Fruit fly (Drosophila melanogaster): ENCODE data around the gene ChAT.

Gene ChAT

DNA sequence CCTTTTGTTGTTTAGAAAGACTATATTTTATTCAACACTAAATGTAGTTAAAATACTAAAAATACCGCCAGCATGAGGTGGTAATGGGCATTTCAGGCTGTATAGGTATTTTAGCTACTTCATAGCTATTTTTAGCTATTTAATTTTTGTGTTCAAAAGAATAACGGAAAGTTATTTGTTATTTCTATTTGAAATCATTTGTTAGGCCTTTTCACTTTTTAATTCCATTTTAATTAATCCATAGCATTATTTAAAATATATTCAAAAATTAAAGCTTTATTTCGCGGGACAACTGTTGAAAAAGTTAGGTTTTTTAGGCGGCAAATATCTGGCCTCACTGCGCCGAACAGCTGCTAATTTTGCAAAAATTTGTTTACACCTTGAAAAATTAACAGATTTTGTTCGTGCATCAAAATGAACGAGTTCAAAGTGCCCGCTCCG lies 27.8 kb upstream of the ChAT start, which contains the start of the genes dind and CG7706:
Gene dind (minus strand): TSS at position 40 of the 441 bp plus-strand sequence.
Gene CG7706 (plus strand): TSS at position 319 of the 441 bp plus-strand sequence.
- no peak for TF ChIP-seq CG34367 (tag; optimal IDR thresholded peaks at IDR 0.05)
- TF ChIP-seq CG15710 (tag; optimal IDR thresholded peaks at IDR 0.05): no peak
- TF ChIP-seq CG8159 (tag; optimal IDR thresholded peaks at IDR 0.05): no peak
- no peak for TF ChIP-seq gl (tag; optimal IDR thresholded peaks at IDR 0.05)
- TF ChIP-seq CG13204 (GFP tag; optimal IDR thresholded peaks at IDR 0.05): no peak
- no peak for TF ChIP-seq CG10348 (GFP tag; IDR thresholded peaks at IDR 0.05)
- TF ChIP-seq Pif1A (GFP tag; optimal IDR thresholded peaks at IDR 0.05): no peak

DNA sequence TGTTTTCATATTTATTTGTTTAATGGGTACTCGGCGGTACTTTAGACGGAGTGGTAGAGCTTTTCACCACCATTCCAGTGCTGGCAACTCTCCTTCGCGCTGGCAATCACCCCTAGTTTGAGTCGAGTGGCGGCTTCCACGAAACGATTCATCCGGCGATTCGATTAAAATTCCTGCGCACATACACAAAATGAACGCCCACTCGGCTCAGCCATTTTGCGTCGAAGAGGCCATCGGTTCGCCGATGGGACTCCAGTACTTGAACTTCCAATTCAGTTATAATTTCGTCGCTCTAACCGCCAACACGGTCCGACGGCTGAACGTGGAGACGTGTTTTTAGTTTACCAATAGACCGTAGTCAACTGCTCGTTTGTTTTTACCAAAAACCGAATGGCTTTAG lies 25.0 kb upstream of the ChAT start, which contains the start of the genes CG46318 and ChT:
Gene CG46318 (plus strand): TSS at position 273 of the 400 bp plus-strand sequence.
Gene ChT (plus strand): TSS at position 273 of the 400 bp plus-strand sequence.
- TF ChIP-seq CG8301 (tag; optimal IDR thresholded peaks at IDR 0.05) (no peak), fd96Ca (GFP tag; IDR thresholded peaks at IDR 0.05) (no peak), Pif1B (GFP tag; optimal IDR thresholded peaks at IDR 0.05) (no peak), CG14655 (GFP tag; optimal IDR thresholded peaks at IDR 0.05) (no peak), CG17806 (tag; optimal IDR thresholded peaks at IDR 0.05) (no peak), Snoo (tag; optimal IDR thresholded peaks at IDR 0.05) (no peak), rn (GFP tag; IDR thresholded peaks at IDR 0.05) (no peak), CG9948 (tag; optimal IDR thresholded peaks at IDR 0.05) (no peak), CG10348 (GFP tag; IDR thresholded peaks at IDR 0.05) (no peak), CG4496 (GFP tag; IDR thresholded peaks at IDR 0.05) (no peak), CG13204 (GFP tag; optimal IDR thresholded peaks at IDR 0.05) (no peak), CG8159 (tag; optimal IDR thresholded peaks at IDR 0.05) (no peak), gl (tag; optimal IDR thresholded peaks at IDR 0.05) (no peak), EcR (GFP tag; optimal IDR thresholded peaks at IDR 0.05) (no peak), CG15710 (tag; optimal IDR thresholded peaks at IDR 0.05) (no peak), CG34367 (tag; optimal IDR thresholded peaks at IDR 0.05) (no peak)

DNA sequence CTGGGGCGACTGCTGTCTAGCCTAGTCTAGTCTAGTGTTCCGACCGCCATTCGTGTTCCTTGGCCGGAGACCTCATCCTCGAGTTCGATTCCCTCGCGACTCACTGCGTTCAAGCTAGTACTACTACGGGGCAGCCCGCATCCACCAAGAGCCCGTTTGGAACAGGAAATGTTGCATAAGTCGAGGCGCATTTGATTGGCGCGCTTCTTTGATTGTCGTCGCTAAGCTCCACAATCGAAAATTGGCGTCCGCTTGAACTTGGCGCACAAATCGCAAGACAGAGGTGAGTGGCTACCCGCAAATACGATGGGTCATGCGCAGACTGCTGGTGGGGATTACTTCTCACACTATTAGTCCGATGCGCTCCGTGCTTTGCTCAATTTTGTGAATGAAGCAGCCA lies 24.2 kb upstream of the ChAT start:
- no peak for TF ChIP-seq CG15710 (tag; optimal IDR thresholded peaks at IDR 0.05)
- TF ChIP-seq CG9948 (tag; optimal IDR thresholded peaks at IDR 0.05): no peak
- no peak for TF ChIP-seq Snoo (tag; optimal IDR thresholded peaks at IDR 0.05)
- TF ChIP-seq Pif1B (GFP tag; optimal IDR thresholded peaks at IDR 0.05): no peak

DNA sequence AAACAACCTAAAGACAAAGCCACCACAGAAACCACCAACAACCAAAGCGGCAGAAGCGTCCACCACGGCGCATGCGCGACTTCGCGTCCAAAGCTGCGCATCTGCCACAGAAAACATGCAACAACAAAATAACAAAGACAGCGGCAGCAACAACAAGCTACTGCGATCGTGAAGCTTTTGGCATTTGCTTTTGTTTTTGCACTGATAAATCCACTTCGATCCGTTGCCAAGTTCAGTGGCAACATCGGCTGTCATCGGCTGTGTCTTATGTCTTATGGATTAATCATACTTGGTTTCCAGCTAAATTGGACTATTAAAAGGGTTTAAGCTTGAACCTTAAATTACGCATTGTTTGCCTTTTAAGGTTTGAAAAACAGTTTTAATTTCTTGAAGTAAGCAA lies 12.7 kb upstream of the ChAT start, which contains the start of gene Muc91C:
Gene Muc91C (minus strand): TSS at position 101 of the 400 bp plus-strand sequence.
- TF ChIP-seq CG17806 (tag; optimal IDR thresholded peaks at IDR 0.05) (no peak), CG10348 (GFP tag; IDR thresholded peaks at IDR 0.05) (no peak), fd96Ca (GFP tag; IDR thresholded peaks at IDR 0.05) (no peak), CG32121 (GFP tag; IDR thresholded peaks at IDR 0.05) (no peak), CG8301 (tag; optimal IDR thresholded peaks at IDR 0.05) (no peak), Ets98B (GFP tag; IDR thresholded peaks at IDR 0.05) (no peak), rn (GFP tag; IDR thresholded peaks at IDR 0.05) (no peak), CG9948 (tag; optimal IDR thresholded peaks at IDR 0.05) (no peak), CG15710 (tag; optimal IDR thresholded peaks at IDR 0.05) (no peak), CG14655 (GFP tag; optimal IDR thresholded peaks at IDR 0.05) (no peak), EcR (GFP tag; optimal IDR thresholded peaks at IDR 0.05) (no peak), CG4496 (GFP tag; IDR thresholded peaks at IDR 0.05) (no peak), D1 (tag; optimal IDR thresholded peaks at IDR 0.05) (no peak), CG13204 (GFP tag; optimal IDR thresholded peaks at IDR 0.05) (no peak), CG8159 (tag; optimal IDR thresholded peaks at IDR 0.05) (no peak)

DNA sequence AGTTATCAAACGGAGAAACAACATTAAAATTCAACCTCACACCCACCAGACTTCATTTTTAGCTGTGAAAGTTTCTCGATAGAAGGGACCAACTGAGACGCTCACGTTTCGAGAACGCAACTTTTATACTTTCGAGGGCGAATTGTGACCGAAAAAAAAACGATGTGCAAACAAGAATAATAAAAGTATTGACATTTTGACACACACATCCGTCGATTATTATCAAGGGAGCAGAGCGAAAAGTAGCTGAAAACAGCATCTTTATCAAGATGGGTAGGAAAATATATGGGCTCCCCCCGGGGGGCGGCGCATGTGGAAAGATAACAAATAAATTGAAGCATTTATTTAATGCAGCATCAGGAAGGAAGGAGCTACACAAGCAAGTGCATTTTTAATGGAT lies 11.7 kb upstream of the ChAT start, which contains the start of gene CG14300:
Gene CG14300 (minus strand): TSS at position 101 of the 400 bp plus-strand sequence.
- TF ChIP-seq CG8301 (tag; optimal IDR thresholded peaks at IDR 0.05) (no peak), CG9948 (tag; optimal IDR thresholded peaks at IDR 0.05) (no peak), EcR (GFP tag; optimal IDR thresholded peaks at IDR 0.05) (no peak), Pif1A (GFP tag; optimal IDR thresholded peaks at IDR 0.05) (no peak), Snoo (tag; optimal IDR thresholded peaks at IDR 0.05) (no peak), CG32121 (GFP tag; IDR thresholded peaks at IDR 0.05) (no peak), gl (tag; optimal IDR thresholded peaks at IDR 0.05) (no peak), fd96Ca (GFP tag; IDR thresholded peaks at IDR 0.05) (no peak), CG34367 (tag; optimal IDR thresholded peaks at IDR 0.05) (no peak), CG17806 (tag; optimal IDR thresholded peaks at IDR 0.05) (no peak), CG10348 (GFP tag; IDR thresholded peaks at IDR 0.05) (no peak), Ets98B (GFP tag; IDR thresholded peaks at IDR 0.05) (no peak)

DNA sequence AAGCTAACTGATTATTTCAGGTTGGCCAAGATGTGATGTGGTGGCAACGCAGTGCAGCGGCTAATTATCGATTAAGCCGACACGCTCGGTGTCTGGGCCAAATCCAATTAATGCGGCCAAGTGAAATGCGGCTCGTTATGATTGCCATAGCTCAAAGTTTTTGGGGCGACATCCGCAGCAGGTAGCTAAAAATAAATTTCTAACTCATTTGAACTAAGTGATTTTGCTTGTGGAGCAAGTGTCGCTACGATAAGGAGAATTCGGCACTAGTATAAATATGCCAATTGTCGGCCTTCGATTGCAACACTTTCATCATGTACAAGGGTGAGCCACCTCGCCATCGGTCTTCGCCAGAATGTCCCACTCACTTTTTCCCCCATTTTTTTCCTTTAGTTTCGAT lies 10.3 kb upstream of the ChAT start, which contains the start of gene CG34282:
Gene CG34282 (plus strand): TSS at position 301 of the 400 bp plus-strand sequence.
- TF ChIP-seq CG34367 (tag; optimal IDR thresholded peaks at IDR 0.05) (no peak), Pif1B (GFP tag; optimal IDR thresholded peaks at IDR 0.05) (no peak), Ets98B (GFP tag; IDR thresholded peaks at IDR 0.05) (no peak), CG10348 (GFP tag; IDR thresholded peaks at IDR 0.05) (no peak), CG17806 (tag; optimal IDR thresholded peaks at IDR 0.05) (no peak), CG4496 (GFP tag; IDR thresholded peaks at IDR 0.05) (no peak), CG14655 (GFP tag; optimal IDR thresholded peaks at IDR 0.05) (no peak), gl (tag; optimal IDR thresholded peaks at IDR 0.05) (no peak), CG8159 (tag; optimal IDR thresholded peaks at IDR 0.05) (no peak), CG8301 (tag; optimal IDR thresholded peaks at IDR 0.05) (no peak), CG15710 (tag; optimal IDR thresholded peaks at IDR 0.05) (no peak), rn (GFP tag; IDR thresholded peaks at IDR 0.05) (no peak), Snoo (tag; optimal IDR thresholded peaks at IDR 0.05) (no peak)

Measured in whole organism, pupa.